Fruit fly (Drosophila melanogaster): ENCODE measurements around the gene bcn92.

bcn92 gene

dm6 chrX:2196086-2196732 is 46.8 kb upstream of the bcn92 start (continued):
- TF ChIP-seq cyc (GFP tag; optimal IDR thresholded peaks at IDR 0.05) (peak; percentile 40), CG6163 (GFP tag; IDR thresholded peaks at IDR 0.05) (peak; percentile 62; the same call in 2 of the 3 replicates), Lpt (GFP tag; optimal IDR thresholded peaks at IDR 0.05) (peak; percentile 15), Met (GFP tag; optimal IDR thresholded peaks at IDR 0.05) (peak; percentile 56), CG6276 (GFP tag; optimal IDR thresholded peaks at IDR 0.05) (peak; percentile 1), CG8319 (GFP tag; optimal IDR thresholded peaks at IDR 0.05) (no peak), dac (GFP tag; optimal IDR thresholded peaks at IDR 0.05) (no peak), OdsH (GFP tag; optimal IDR thresholded peaks at IDR 0.05) (peak; percentile 52), eg (GFP tag; IDR thresholded peaks at IDR 0.05) (peak; percentile 69; the same call in 1 of the 3 replicates), CG7368 (GFP tag; optimal IDR thresholded peaks at IDR 0.05) (peak; percentile 20), Gug (GFP tag; IDR thresholded peaks at IDR 0.05) (peak; percentile 38; the same call in 1 of the 2 replicates), Eip75B (GFP tag; optimal IDR thresholded peaks at IDR 0.05) (peak; percentile 8), CG11902 (GFP tag; optimal IDR thresholded peaks at IDR 0.05) (no peak), Hr39 (GFP tag; optimal IDR thresholded peaks at IDR 0.05) (peak; percentile 70), CG11762 (GFP tag; optimal IDR thresholded peaks at IDR 0.05; ENCODE audit: insufficient read depth) (peak; percentile 26), CG16779 (tag; optimal IDR thresholded peaks at IDR 0.05) (no peak), Eip78C (GFP tag) (peak; percentile 77), Ets96B (tag; optimal IDR thresholded peaks at IDR 0.05) (peak; percentile 12), CG3032 (tag; optimal IDR thresholded peaks at IDR 0.05) (peak; percentile 8), spab (GFP tag; optimal IDR thresholded peaks at IDR 0.05) (no peak), CG6808 (GFP tag; optimal IDR thresholded peaks at IDR 0.05) (peak; percentile 19), CG32006 (GFP tag; optimal IDR thresholded peaks at IDR 0.05) (peak; percentile 35), CG34406 (GFP tag; optimal IDR thresholded peaks at IDR 0.05) (peak; percentile 32), Sox102F (GFP tag; optimal IDR thresholded peaks at IDR 0.05) (peak; percentile 32), ss (GFP tag; optimal IDR thresholded peaks at IDR 0.05) (peak; percentile 2 to 27), fkh (GFP tag; optimal IDR thresholded peaks at IDR 0.05) (no peak), CG6792 (GFP tag; optimal IDR thresholded peaks at IDR 0.05) (no peak), Sox15 (GFP tag; optimal IDR thresholded peaks at IDR 0.05) (no peak), Ets21C (GFP tag; optimal IDR thresholded peaks at IDR 0.05) (peak; percentile 19), CG15336 (GFP tag; IDR thresholded peaks at IDR 0.05) (peak; percentile 49), CG10669 (GFP tag; optimal IDR thresholded peaks at IDR 0.05) (peak; percentile 31), CG1621 (tag; optimal IDR thresholded peaks at IDR 0.05) (no peak), CG8119 (GFP tag; IDR thresholded peaks at IDR 0.05) (peak; percentile 53; the same call in 2 of the 3 replicates), lz (GFP tag; optimal IDR thresholded peaks at IDR 0.05) (peak; percentile 47), acj6 (GFP tag; optimal IDR thresholded peaks at IDR 0.05) (peak; percentile 40), salr (GFP tag; optimal IDR thresholded peaks at IDR 0.05) (no peak), topi (GFP tag; optimal IDR thresholded peaks at IDR 0.05) (peak; percentile 45)

dm6 chrX:2194208-2195094 is 45.0 kb upstream of the bcn92 start:
- TF ChIP-seq CG3032 (tag; optimal IDR thresholded peaks at IDR 0.05) (no peak), vri (GFP tag; optimal IDR thresholded peaks at IDR 0.05) (peak; percentile 75), Smox (GFP tag; optimal IDR thresholded peaks at IDR 0.05) (no peak), Eip93F (GFP tag; optimal IDR thresholded peaks at IDR 0.05) (peak; percentile 38), CG6276 (GFP tag; optimal IDR thresholded peaks at IDR 0.05) (no peak), Eip78C (GFP tag) (peak; percentile 19), CG15336 (GFP tag; IDR thresholded peaks at IDR 0.05) (peak; percentile 34; the same call in 1 of the 2 replicates), Eip75B (GFP tag; optimal IDR thresholded peaks at IDR 0.05) (no peak), pdm3 (GFP tag; optimal IDR thresholded peaks at IDR 0.05) (no peak), CG34406 (GFP tag; optimal IDR thresholded peaks at IDR 0.05) (no peak), net (GFP tag; optimal IDR thresholded peaks at IDR 0.05) (peak; percentile 16), Hr4 (GFP tag; optimal IDR thresholded peaks at IDR 0.05) (no peak), Hr38 (GFP tag; optimal IDR thresholded peaks at IDR 0.05) (no peak), CG16779 (tag; optimal IDR thresholded peaks at IDR 0.05) (peak; percentile 14), dac (GFP tag; optimal IDR thresholded peaks at IDR 0.05) (no peak), svp (GFP tag) (peak; percentile 84), OdsH (GFP tag; optimal IDR thresholded peaks at IDR 0.05) (no peak), CG7368 (GFP tag; optimal IDR thresholded peaks at IDR 0.05) (no peak), CG1621 (tag; optimal IDR thresholded peaks at IDR 0.05) (no peak), CG3919 (GFP tag; optimal IDR thresholded peaks at IDR 0.05) (peak; percentile 8), esn (GFP tag; optimal IDR thresholded peaks at IDR 0.05) (no peak), Gug (GFP tag; IDR thresholded peaks at IDR 0.05) (no peak), eg (GFP tag; IDR thresholded peaks at IDR 0.05) (no peak)

Data from whole organism, prepupa.